Worm (Caenorhabditis elegans) whole organism, early embryonic: ENCODE results near the gene soc-2.
"Not testable (repeated sequence)": the region's sequence is repeated elsewhere in the genome, so short reads cannot be mapped to it uniquely, and the experiment has no call there.

Experiments used
- B0310.2 ChIP-seq: sonication (generic microtip); optimal IDR thresholded peaks from 2 replicates; lab custom pipeline; 2016; ENCODE audit warnings: mild to moderate bottlenecking, missing genetic modification characterization, missing compliant biosample characterization
- F13C5.2 ChIP-seq: sonication (generic microtip); optimal IDR thresholded peaks from 2 replicates; lab custom pipeline; 2017; ENCODE audit warnings: mild to moderate bottlenecking, missing genetic modification characterization, inconsistent platforms, missing compliant biosample characterization
- aly-1 ChIP-seq: sonication (generic microtip); optimal IDR thresholded peaks from 2 replicates; lab custom pipeline; 2016; ENCODE audit warnings: missing genetic modification characterization, missing compliant biosample characterization
- ama-1 ChIP-seq: fragments of 150-350 bp; optimal IDR thresholded peaks from 2 replicates; lab custom pipeline; 2014
- ceh-13 ChIP-seq: fragments of 200-800 bp; sonication (Bioruptor generic); optimal IDR thresholded peaks from 2 replicates; lab custom pipeline; 2018; ENCODE audit warnings: mild to moderate bottlenecking, missing genetic modification characterization, missing compliant biosample characterization
- ceh-36 ChIP-seq: sonication (generic microtip); optimal IDR thresholded peaks from 2 replicates; lab custom pipeline; 2016; ENCODE audit warnings: missing genetic modification characterization, inconsistent platforms, missing compliant biosample characterization
- ets-7 ChIP-seq: sonication (generic microtip); optimal IDR thresholded peaks from 2 replicates; lab custom pipeline; 2016; ENCODE audit warnings: missing genotype, missing genetic modification characterization, missing compliant biosample characterization
- flt-1 ChIP-seq: fragments of 200-800 bp; sonication (Bioruptor generic); IDR thresholded peaks from 2 replicates; pipeline ENCODE4 v1.3.6; 2022; ENCODE audit warnings: missing genetic modification characterization, missing compliant biosample characterization
- hmbx-1 ChIP-seq: sonication (generic microtip); optimal IDR thresholded peaks from 2 replicates; lab custom pipeline; 2016; ENCODE audit warnings: mild to moderate bottlenecking, missing genetic modification characterization, missing compliant biosample characterization
- hmg-4 ChIP-seq: fragments of 200-800 bp; sonication (Bioruptor generic); optimal IDR thresholded peaks from 2 replicates; lab custom pipeline; 2018; ENCODE audit warnings: mild to moderate bottlenecking, missing genetic modification characterization, missing compliant biosample characterization
- hnd-1 ChIP-seq: sonication (generic microtip); optimal IDR thresholded peaks from 2 replicates; lab custom pipeline; 2016; ENCODE audit warnings: missing genetic modification characterization, missing compliant biosample characterization
- pes-1 ChIP-seq: fragments of 200-800 bp; sonication (Bioruptor generic); IDR thresholded peaks from 2 replicates; pipeline ENCODE4 v1.3.6; 2022; ENCODE audit warnings: missing genetic modification reagents, missing genetic modification characterization, missing compliant biosample characterization
- scrt-1 ChIP-seq: fragments of 200-800 bp; sonication (Bioruptor generic); IDR thresholded peaks from 2 replicates; pipeline ENCODE4 v1.3.6; 2022; ENCODE audit warnings: missing genetic modification characterization, missing compliant biosample characterization
- sea-1 ChIP-seq: fragments of 200-800 bp; sonication (Bioruptor generic); conservative IDR thresholded peaks from 2 replicates; pipeline ENCODE4 v1.3.6; 2022; ENCODE audit warnings: missing genetic modification characterization, missing compliant biosample characterization
- tbx-11 ChIP-seq: fragments of 200-800 bp; sonication (Bioruptor generic); IDR thresholded peaks from 2 replicates; pipeline ENCODE4 v1.3.6; 2022; ENCODE audit warnings: missing genetic modification characterization, missing compliant biosample characterization
- tbx-37 ChIP-seq: fragments of 200-800 bp; sonication (Bioruptor generic); conservative IDR thresholded peaks from 2 replicates; pipeline ENCODE4 v1.3.6; 2022; ENCODE audit warnings: missing genetic modification reagents, missing genetic modification characterization, missing compliant biosample characterization
- tra-4 ChIP-seq: sonication (generic microtip); optimal IDR thresholded peaks from 2 replicates; lab custom pipeline; 2017; ENCODE audit warnings: missing genetic modification characterization, missing compliant biosample characterization

soc-2 gene

ce11 chrIV:5173032-5173431, 20.7 kb upstream of the soc-2 start, which contains the start of gene lam-1:
Gene lam-1, plus strand, starts transcription at chrIV:5173332.
- TF ChIP-seq scrt-1 (GFP tag; lab: Robert Waterston, UW) (no peak), hnd-1 (tag; lab: Kevin White, UChicago) (no peak), B0310.2 (tag; lab: Kevin White, UChicago) (no peak), ama-1 (lab: Kevin White, UChicago) (no peak), ceh-36 (tag; lab: Kevin White, UChicago) (no peak), ets-7 (tag; lab: Kevin White, UChicago) (no peak), tbx-37 (GFP tag; lab: Robert Waterston, UW) (no peak), tbx-11 (GFP tag; lab: Robert Waterston, UW) (no peak), ceh-13 (GFP tag; lab: Kevin White, UChicago) (no peak), hmbx-1 (tag; lab: Kevin White, UChicago) (no peak), sea-1 (GFP tag; lab: Robert Waterston, UW) (no peak), hmg-4 (GFP tag; lab: Kevin White, UChicago) (no peak), flt-1 (GFP tag; lab: Robert Waterston, UW) (no peak), F13C5.2 (tag; lab: Kevin White, UChicago) (no peak), pes-1 (GFP tag; lab: Robert Waterston, UW) (no peak), aly-1 (tag; lab: Kevin White, UChicago) (no peak), tra-4 (tag; lab: Kevin White, UChicago) (no peak)

ce11 chrIV:5171994-5172528, 19.8 kb upstream of the soc-2 start:
- 0 out of 2 replicates have a peak, but pooled peaks have one; percentile 29 for TF ChIP-seq sea-1 (GFP tag; lab: Robert Waterston, UW)
- TF ChIP-seq hmg-4 (GFP tag; lab: Kevin White, UChicago) = no peak
- TF ChIP-seq aly-1 (tag; lab: Kevin White, UChicago) = no peak

ce11 chrIV:5169335-5169734, 17.0 kb upstream of the soc-2 start:
- TF ChIP-seq scrt-1 (GFP tag; lab: Robert Waterston, UW) = no peak
- no peak for TF ChIP-seq ceh-36 (tag; lab: Kevin White, UChicago)
- peak; percentile 24 for TF ChIP-seq hmg-4 (GFP tag; lab: Kevin White, UChicago)
- TF ChIP-seq F13C5.2 (tag; lab: Kevin White, UChicago) = no peak

- TF ChIP-seq tbx-11 (GFP tag; lab: Robert Waterston, UW) (no peak), sea-1 (GFP tag; lab: Robert Waterston, UW) (no peak), hnd-1 (tag; lab: Kevin White, UChicago) (no peak), pes-1 (GFP tag; lab: Robert Waterston, UW) (no peak), ceh-13 (GFP tag; lab: Kevin White, UChicago) (no peak), aly-1 (tag; lab: Kevin White, UChicago) (no peak), hmbx-1 (tag; lab: Kevin White, UChicago) (no peak)
Measured at ce11 chrIV:5166030-5166429, 13.7 kb upstream of the soc-2 start, which contains the start of gene ptp-5.1. Gene ptp-5.1, plus strand, starts transcription at chrIV:5166330.

- TF ChIP-seq tbx-37 (GFP tag; lab: Robert Waterston, UW); tbx-11 (GFP tag; lab: Robert Waterston, UW); aly-1 (tag; lab: Kevin White, UChicago): not testable (repeated sequence)
Measured at ce11 chrIV:5165626-5166025, 13.3 kb upstream of the soc-2 start, which contains the start of gene nspd-6. Gene nspd-6, minus strand, starts transcription at chrIV:5165726.

ce11 chrIV:5162941-5163340, 10.7 kb upstream of the soc-2 start, which contains the start of the genes nspd-3 and C24D10.2:
Gene nspd-3, minus strand, starts transcription at chrIV:5163041.
Gene C24D10.2, plus strand, starts transcription at chrIV:5163339.
- TF ChIP-seq tra-4, hmbx-1, B0310.2 (tag; lab: Kevin White, UChicago): not testable (repeated sequence)

ce11 chrIV:5160171-5160570, 7.9 kb upstream of the soc-2 start, which contains the start of the genes C24D10.6 and C24D10.4:
Gene C24D10.6, minus strand, starts transcription at chrIV:5160248.
Gene C24D10.4, plus strand, starts transcription at chrIV:5160522.
- TF ChIP-seq hmg-4 (GFP tag; lab: Kevin White, UChicago) (no peak), scrt-1 (GFP tag; lab: Robert Waterston, UW) (no peak), aly-1 (tag; lab: Kevin White, UChicago) (no peak), ama-1 (lab: Kevin White, UChicago) (no peak), tbx-11 (GFP tag; lab: Robert Waterston, UW) (no peak), sea-1 (GFP tag; lab: Robert Waterston, UW) (no peak), hnd-1 (tag; lab: Kevin White, UChicago) (no peak), tbx-37 (GFP tag; lab: Robert Waterston, UW) (no peak), flt-1 (GFP tag; lab: Robert Waterston, UW) (no peak)

- no peak for TF ChIP-seq ceh-36 (tag; lab: Kevin White, UChicago)
- TF ChIP-seq aly-1 (tag; lab: Kevin White, UChicago) = no peak
- TF ChIP-seq tbx-37 (GFP tag; lab: Robert Waterston, UW) = no peak
- TF ChIP-seq hnd-1 (tag; lab: Kevin White, UChicago) = no peak
- TF ChIP-seq pes-1 (GFP tag; lab: Robert Waterston, UW) = no peak
- no peak for TF ChIP-seq ets-7 (tag; lab: Kevin White, UChicago)
- no peak for TF ChIP-seq flt-1 (GFP tag; lab: Robert Waterston, UW)
- no peak for TF ChIP-seq sea-1 (GFP tag; lab: Robert Waterston, UW)
- TF ChIP-seq ama-1 (lab: Kevin White, UChicago) = no peak
- TF ChIP-seq hmbx-1 (tag; lab: Kevin White, UChicago) = no peak
- TF ChIP-seq tbx-11 (GFP tag; lab: Robert Waterston, UW) = no peak
- no peak for TF ChIP-seq B0310.2 (tag; lab: Kevin White, UChicago)
- no peak for TF ChIP-seq F13C5.2 (tag; lab: Kevin White, UChicago)
- no peak for TF ChIP-seq ceh-13 (GFP tag; lab: Kevin White, UChicago)
- no peak for TF ChIP-seq hmg-4 (GFP tag; lab: Kevin White, UChicago)
Measured at ce11 chrIV:5157226-5157625, 4.9 kb upstream of the soc-2 start, which contains the start of gene C24D10.49. Gene C24D10.49, minus strand, starts transcription at chrIV:5157326.
